Fruit fly (Drosophila melanogaster) whole organism, embryonic: ENCODE measurements around the gene CG15142.

Experiments used
- B-H2 ChIP-seq: fragments of 200-800 bp; sonication (Bioruptor generic); optimal IDR thresholded peaks from 2 replicates; lab custom pipeline; 2018; ENCODE audit warnings: missing biosample characterization, mild to moderate bottlenecking, missing genetic modification characterization
- CG1024 ChIP-seq: fragments of 200-800 bp; sonication (Bioruptor generic); IDR thresholded peaks from 2 replicates; pipeline ENCODE4 v1.3.6; 2022; ENCODE audit warnings: missing biosample characterization, missing genetic modification characterization
- CG10565 ChIP-seq: fragments of 200-800 bp; sonication (Bioruptor generic); optimal IDR thresholded peaks from 3 replicates; lab custom pipeline; 2016; ENCODE audit warnings: missing biosample characterization, mild to moderate bottlenecking, missing genetic modification characterization
- CG11398 ChIP-seq: fragments of 200-800 bp; sonication (Bioruptor generic); optimal IDR thresholded peaks from 2 replicates; lab custom pipeline; 2016; ENCODE audit warnings: missing biosample characterization, missing genetic modification characterization
- CG11723 ChIP-seq: fragments of 200-800 bp; sonication (Bioruptor generic); optimal IDR thresholded peaks from 2 replicates; lab custom pipeline; 2017; ENCODE audit warnings: missing biosample characterization, mild to moderate bottlenecking, missing genetic modification characterization
- CG13287 ChIP-seq: fragments of 200-800 bp; sonication (Bioruptor generic); IDR thresholded peaks from 2 replicates; pipeline ENCODE4 v1.3.6; 2022; ENCODE audit warnings: missing biosample characterization, missing genetic modification characterization; ENCODE audit not compliant: partially characterized antibody
- CG14050 ChIP-seq: fragments of 200-800 bp; sonication (Bioruptor generic); IDR thresholded peaks from 3 replicates; pipeline ENCODE4 v1.3.6; 2022; ENCODE audit warnings: missing biosample characterization, missing genetic modification characterization
- CG17186 ChIP-seq: fragments of 200-800 bp; sonication (Bioruptor generic); optimal IDR thresholded peaks from 3 replicates; lab custom pipeline; 2017; ENCODE audit warnings: missing biosample characterization, missing genetic modification reagents, missing genetic modification characterization
- CG2120 ChIP-seq: fragments of 200-800 bp; sonication (Bioruptor generic); optimal IDR thresholded peaks from 3 replicates; lab custom pipeline; 2016; ENCODE audit warnings: missing biosample characterization, missing genetic modification characterization
- CG3163 ChIP-seq: fragments of 200-800 bp; sonication (Bioruptor generic); optimal IDR thresholded peaks from 3 replicates; lab custom pipeline; 2016; ENCODE audit warnings: missing biosample characterization, missing genetic modification characterization
- CG3407 ChIP-seq: fragments of 200-800 bp; sonication (Bioruptor generic); optimal IDR thresholded peaks from 2 replicates; lab custom pipeline; 2018; ENCODE audit warnings: missing biosample characterization, mild to moderate bottlenecking, missing genetic modification characterization
- CG4328 ChIP-seq: fragments of 200-800 bp; sonication (Bioruptor generic); optimal IDR thresholded peaks from 3 replicates; lab custom pipeline; 2017; ENCODE audit warnings: missing biosample characterization, missing genetic modification reagents, missing genetic modification characterization
- CG43689 ChIP-seq: fragments of 200-800 bp; sonication (Bioruptor generic); IDR thresholded peaks from 2 replicates; pipeline ENCODE4 v1.3.6; 2022; ENCODE audit warnings: missing biosample characterization, missing genetic modification characterization
- CG4404 ChIP-seq: fragments of 200-800 bp; sonication (Bioruptor generic); IDR thresholded peaks from 2 replicates; pipeline ENCODE4 v1.3.6; 2022; ENCODE audit warnings: missing biosample characterization, missing genetic modification characterization
- CG5245 ChIP-seq: fragments of 200-800 bp; sonication (Bioruptor generic); optimal IDR thresholded peaks from 3 replicates; lab custom pipeline; 2016; ENCODE audit warnings: missing biosample characterization, missing genetic modification characterization
- CG7357 ChIP-seq: fragments of 200-800 bp; sonication (Bioruptor generic); IDR thresholded peaks from 3 replicates; pipeline ENCODE4 v1.3.6; 2022; ENCODE audit warnings: missing biosample characterization, missing genetic modification characterization
- CG8359 ChIP-seq: fragments of 200-800 bp; sonication (Bioruptor generic); optimal IDR thresholded peaks from 2 replicates; lab custom pipeline; 2017; ENCODE audit warnings: missing biosample characterization, mild to moderate bottlenecking, missing genetic modification characterization, borderline replicate concordance
- CG8388 ChIP-seq: fragments of 200-800 bp; sonication (Bioruptor generic); optimal IDR thresholded peaks from 2 replicates; lab custom pipeline; 2019; ENCODE audit warnings: missing biosample characterization, mild to moderate bottlenecking, missing genetic modification characterization, moderate library complexity
- CG8478 ChIP-seq: fragments of >200 bp; optimal IDR thresholded peaks from 2 replicates; lab custom pipeline; 2018
- CrebB ChIP-seq: fragments of 200-800 bp; sonication (Bioruptor generic); optimal IDR thresholded peaks from 3 replicates; lab custom pipeline; 2018; ENCODE audit warnings: missing biosample characterization, mild to moderate bottlenecking, missing genetic modification characterization
- D ChIP-seq, 2 experiments: fragments of 200-800 bp in 1 of 2; fragments of >200 bp in 1 of 2; sonication (Bioruptor generic) in 1 of 2; optimal IDR thresholded peaks; 2 replicates in 1 of 2; 3 replicates in 1 of 2; lab custom pipeline; 2017; ENCODE audit warnings: mild to moderate bottlenecking in 1 of 2, missing biosample characterization in 1 of 2, missing genetic modification characterization in 1 of 2, missing genetic modification reagents in 1 of 2
- Dip2 ChIP-seq: fragments of 200-800 bp; sonication (Bioruptor generic); IDR thresholded peaks from 2 replicates; pipeline ENCODE4 v1.3.6; 2022; ENCODE audit warnings: missing biosample characterization, missing genetic modification characterization
- Dp ChIP-seq: fragments of 200-800 bp; sonication (Bioruptor generic); optimal IDR thresholded peaks from 2 replicates; lab custom pipeline; 2018; ENCODE audit warnings: missing biosample characterization, mild to moderate bottlenecking, missing genetic modification characterization, moderate library complexity
- Dref ChIP-seq: fragments of 200-800 bp; sonication (Bioruptor generic); IDR thresholded peaks from 2 replicates; pipeline ENCODE4 v1.3.6; 2022; ENCODE audit warnings: missing biosample characterization, missing genetic modification characterization
- Fer1 ChIP-seq: fragments of 200-800 bp; sonication (Bioruptor generic); optimal IDR thresholded peaks from 2 replicates; lab custom pipeline; 2017; ENCODE audit warnings: missing biosample characterization, mild to moderate bottlenecking, missing genetic modification characterization
- Hey ChIP-seq: fragments of 200-800 bp; sonication (Bioruptor generic); optimal IDR thresholded peaks from 3 replicates; lab custom pipeline; 2018; ENCODE audit warnings: missing biosample characterization, mild to moderate bottlenecking, missing genetic modification characterization
- Hr39 ChIP-seq: fragments of >200 bp; optimal IDR thresholded peaks from 2 replicates; lab custom pipeline; 2017
- Hr51 ChIP-seq, 2 experiments: fragments of 200-800 bp; sonication (Bioruptor generic); optimal IDR thresholded peaks; 2 replicates in 1 of 2; 3 replicates in 1 of 2; lab custom pipeline; 2016 to 2018; ENCODE audit warnings: missing biosample characterization in 2 of 2, missing genetic modification characterization in 2 of 2, mild to moderate bottlenecking in 1 of 2, moderate library complexity in 1 of 2
- Lhr ChIP-seq: fragments of 200-800 bp; sonication (Bioruptor generic); optimal IDR thresholded peaks from 3 replicates; lab custom pipeline; 2017; ENCODE audit warnings: mild to moderate bottlenecking, missing biosample characterization, missing genetic modification reagents, missing genetic modification characterization
- Meics ChIP-seq: fragments of 200-800 bp; sonication (Bioruptor generic); optimal IDR thresholded peaks from 2 replicates; lab custom pipeline; 2017; ENCODE audit warnings: missing biosample characterization, mild to moderate bottlenecking, missing genetic modification characterization
- Nf-YC ChIP-seq: fragments of 200-800 bp; optimal IDR thresholded peaks from 3 replicates; lab custom pipeline; 2019; ENCODE audit warnings: missing biosample characterization, mild to moderate bottlenecking, missing genetic modification characterization, moderate library complexity
- NfI ChIP-seq: fragments of 200-800 bp; sonication (Bioruptor generic); optimal IDR thresholded peaks from 3 replicates; lab custom pipeline; 2018; ENCODE audit warnings: missing biosample characterization, mild to moderate bottlenecking, missing genetic modification characterization, moderate library complexity
- Oli ChIP-seq: fragments of 200-800 bp; sonication (Bioruptor generic); optimal IDR thresholded peaks from 2 replicates; lab custom pipeline; 2018; ENCODE audit warnings: missing biosample characterization, mild to moderate bottlenecking, missing genetic modification characterization, moderate library complexity
- Sry-β ChIP-seq: fragments of 200-800 bp; sonication (Bioruptor generic); optimal IDR thresholded peaks from 2 replicates; lab custom pipeline; 2018; ENCODE audit warnings: missing biosample characterization, mild to moderate bottlenecking, missing genetic modification characterization, moderate library complexity
- TFAM ChIP-seq: fragments of 200-800 bp; sonication (Bioruptor generic); optimal IDR thresholded peaks from 2 replicates; lab custom pipeline; 2017; ENCODE audit warnings: missing biosample characterization, missing genetic modification characterization, inconsistent platforms
- abd-A ChIP-seq: fragments of 200-800 bp; sonication (Bioruptor generic); optimal IDR thresholded peaks from 3 replicates; lab custom pipeline; 2019; ENCODE audit warnings: missing biosample characterization, mild to moderate bottlenecking, missing genetic modification characterization, moderate library complexity
- aop ChIP-seq: fragments of 200-800 bp; sonication (Bioruptor generic); IDR thresholded peaks from 2 replicates; pipeline ENCODE4 v1.3.6; 2022; ENCODE audit warnings: missing biosample characterization, missing genetic modification characterization
- ara ChIP-seq: fragments of 200-800 bp; sonication (Bioruptor generic); IDR thresholded peaks from 2 replicates; pipeline ENCODE4 v1.3.6; 2022; ENCODE audit warnings: missing biosample characterization, missing genetic modification characterization
- az2 ChIP-seq: fragments of 200-800 bp; sonication (Bioruptor generic); optimal IDR thresholded peaks from 3 replicates; lab custom pipeline; 2016; ENCODE audit warnings: missing biosample characterization, missing genetic modification characterization
- chinmo ChIP-seq: fragments of 200-800 bp; sonication (Bioruptor generic); IDR thresholded peaks from 4 replicates; pipeline ENCODE4 v1.3.6; 2022; ENCODE audit warnings: missing biosample characterization, missing genetic modification characterization; ENCODE audit not compliant: partially characterized antibody
- croc ChIP-seq: fragments of 200-800 bp; sonication (Bioruptor generic); conservative IDR thresholded peaks from 3 replicates; pipeline ENCODE4 v1.3.6; 2022; ENCODE audit warnings: missing biosample characterization, missing genetic modification characterization
- crp ChIP-seq, 2 experiments: fragments of 200-800 bp; sonication (Bioruptor generic); optimal IDR thresholded peaks; 2 replicates in 1 of 2; 3 replicates in 1 of 2; lab custom pipeline; 2017; ENCODE audit warnings: missing biosample characterization in 2 of 2, missing genetic modification characterization in 2 of 2, mild to moderate bottlenecking in 1 of 2, moderate library complexity in 1 of 2
- dmrt11E ChIP-seq: fragments of 200-800 bp; sonication (Bioruptor generic); optimal IDR thresholded peaks from 3 replicates; lab custom pipeline; 2018; ENCODE audit warnings: missing biosample characterization, mild to moderate bottlenecking, missing genetic modification characterization, moderate library complexity
- fd64A ChIP-seq: fragments of 200-800 bp; sonication (Bioruptor generic); optimal IDR thresholded peaks from 3 replicates; lab custom pipeline; 2018; ENCODE audit warnings: missing biosample characterization, mild to moderate bottlenecking, missing genetic modification characterization
- fu2 ChIP-seq: fragments of 200-800 bp; sonication (Bioruptor generic); optimal IDR thresholded peaks from 2 replicates; lab custom pipeline; 2016; ENCODE audit warnings: missing biosample characterization, missing genetic modification characterization
- jing ChIP-seq: fragments of 200-800 bp; sonication (Bioruptor generic); optimal IDR thresholded peaks from 2 replicates; lab custom pipeline; 2018; ENCODE audit warnings: missing biosample characterization, mild to moderate bottlenecking, missing genetic modification characterization
- kay ChIP-seq: fragments of 200-800 bp; sonication (Bioruptor generic); optimal IDR thresholded peaks from 2 replicates; lab custom pipeline; 2016; ENCODE audit warnings: missing biosample characterization, missing genetic modification characterization
- slp2 ChIP-seq: fragments of 200-800 bp; sonication (Bioruptor generic); optimal IDR thresholded peaks from 2 replicates; lab custom pipeline; 2016; ENCODE audit warnings: missing biosample characterization, missing genetic modification characterization
- ttk ChIP-seq: fragments of 200-800 bp; sonication (Bioruptor generic); IDR thresholded peaks from 2 replicates; pipeline ENCODE4 v2.1.2; 2022; ENCODE audit warnings: missing biosample characterization, missing genetic modification characterization
- zfh1 ChIP-seq: fragments of 200-800 bp; sonication (Bioruptor generic); IDR thresholded peaks from 3 replicates; pipeline ENCODE4 v1.3.6; 2022; ENCODE audit warnings: missing biosample characterization, missing genetic modification characterization

CG15142 gene

dm6 chr2L:17484174-17484573 lies 14.4 kb downstream of the CG15142 start, which contains the start of the genes GCS2beta and CG5131 (continued):
- TF ChIP-seq CG4404 (GFP tag; lab: Robert Waterston, UW), result peak; percentile 91
- peak; percentile 82; the same call in 2 of the 4 replicates for TF ChIP-seq chinmo (GFP tag; lab: Robert Waterston, UW)
- TF ChIP-seq az2 (GFP tag; lab: Kevin White, UChicago), result peak; percentile 93
- TF ChIP-seq CG2120 (GFP tag; lab: Kevin White, UChicago), result peak; percentile 98
- TF ChIP-seq croc (GFP tag; lab: Robert Waterston, UW), result peak; percentile 82
- TF ChIP-seq B-H2 (GFP tag; lab: Kevin White, UChicago), result peak; percentile 80
- TF ChIP-seq CrebB, result peak; percentile 82
- TF ChIP-seq CG3407 (GFP tag; lab: Kevin White, UChicago), result peak; percentile 78
- TF ChIP-seq CG8359 (GFP tag; lab: Kevin White, UChicago), result peak; percentile 42
- TF ChIP-seq ttk (GFP tag; lab: Robert Waterston, UW), result peak; percentile 94
- TF ChIP-seq CG8478 (lab: Kevin White, UChicago), result no peak
- peak; percentile 72 for TF ChIP-seq CG43689 (GFP tag; lab: Robert Waterston, UW)
- TF ChIP-seq NfI (GFP tag; lab: Kevin White, UChicago), result peak; percentile 95
- peak; percentile 94 for TF ChIP-seq slp2 (GFP tag; lab: Kevin White, UChicago)
- TF ChIP-seq CG17186, result peak; percentile 90
- TF ChIP-seq CG1024 (GFP tag; lab: Robert Waterston, UW), result peak; percentile 78
- peak; percentile 91 for TF ChIP-seq Meics (GFP tag; lab: Kevin White, UChicago)
- no peak for TF ChIP-seq Hr39
- TF ChIP-seq TFAM (GFP tag; lab: Kevin White, UChicago), result peak; percentile 51
- peak; percentile 87 to 93 for TF ChIP-seq crp (GFP tag; optimal IDR thresholded peaks at IDR 0.05; lab: Kevin White, UChicago)
- TF ChIP-seq CG7357 (GFP tag; lab: Robert Waterston, UW), result peak; percentile 87
- no peak for TF ChIP-seq Fer1
- TF ChIP-seq abd-A (tag; lab: Kevin White, UChicago), result no peak
- TF ChIP-seq aop (GFP tag; lab: Robert Waterston, UW), result peak; percentile 65; the same call in 1 of the 2 replicates
- TF ChIP-seq CG13287 (GFP tag; lab: Robert Waterston, UW), result peak; percentile 96
- peak; percentile 91 for TF ChIP-seq kay (GFP tag; lab: Kevin White, UChicago)
- TF ChIP-seq Lhr (GFP tag; lab: Kevin White, UChicago), result peak; percentile 74
- peak; percentile 93 for TF ChIP-seq CG14050
- TF ChIP-seq CG3163, result peak; percentile 84
- peak; percentile 23 for TF ChIP-seq Sry-β
- TF ChIP-seq CG11723 (GFP tag; lab: Kevin White, UChicago), result peak; percentile 79
- TF ChIP-seq CG5245, result peak; percentile 89
- peak; percentile 86 for TF ChIP-seq Dref (GFP tag; lab: Robert Waterston, UW)
- peak; percentile 87 for TF ChIP-seq jing
- TF ChIP-seq Hey (tag; lab: Kevin White, UChicago), result peak; percentile 60
- peak; percentile 67 for TF ChIP-seq Dip2
- peak; percentile 96 for TF ChIP-seq zfh1 (GFP tag; lab: Robert Waterston, UW)
- peak; percentile 97 for TF ChIP-seq fu2 (GFP tag; lab: Kevin White, UChicago)
- peak; percentile 71 for TF ChIP-seq CG4328 (GFP tag; lab: Kevin White, UChicago)
- peak; percentile 81 for TF ChIP-seq dmrt11E (tag; lab: Kevin White, UChicago)
- peak; percentile 85 for TF ChIP-seq Oli
- peak; percentile 84 for TF ChIP-seq ara
- TF ChIP-seq fd64A (GFP tag; lab: Kevin White, UChicago), result peak; percentile 58
- TF ChIP-seq CG10565 (GFP tag; lab: Kevin White, UChicago), result peak; percentile 61
- peak; percentile 82 for TF ChIP-seq CG8388
- TF ChIP-seq Dp (GFP tag; lab: Kevin White, UChicago), result peak; percentile 70
- no peak for TF ChIP-seq D (optimal IDR thresholded peaks at IDR 0.05; lab: Kevin White, UChicago)
- peak; percentile 79 for TF ChIP-seq D (GFP tag; optimal IDR thresholded peaks at IDR 0.05; lab: Kevin White, UChicago)
- no peak for TF ChIP-seq Nf-YC (tag; lab: Kevin White, UChicago)
- TF ChIP-seq CG11398 (GFP tag; lab: Kevin White, UChicago), result peak; percentile 92
- peak; percentile 90 to 95 for TF ChIP-seq Hr51 (GFP tag; optimal IDR thresholded peaks at IDR 0.05; lab: Kevin White, UChicago)
